Worm (Caenorhabditis elegans) whole organism, L4/young adult: ENCODE data around the gene spop-1.

Source experiments
- dao-5 ChIP-seq: sonication (generic microtip); optimal IDR thresholded peaks from 2 replicates; lab custom pipeline; 2016; ENCODE audit warnings: missing genotype, missing genetic modification characterization, moderate library complexity, missing compliant biosample characterization
- him-1 ChIP-seq: sonication (generic microtip); optimal IDR thresholded peaks from 2 replicates; lab custom pipeline; 2016; ENCODE audit warnings: missing genotype, missing genetic modification reagents, missing genetic modification characterization, missing compliant biosample characterization

DNA sequence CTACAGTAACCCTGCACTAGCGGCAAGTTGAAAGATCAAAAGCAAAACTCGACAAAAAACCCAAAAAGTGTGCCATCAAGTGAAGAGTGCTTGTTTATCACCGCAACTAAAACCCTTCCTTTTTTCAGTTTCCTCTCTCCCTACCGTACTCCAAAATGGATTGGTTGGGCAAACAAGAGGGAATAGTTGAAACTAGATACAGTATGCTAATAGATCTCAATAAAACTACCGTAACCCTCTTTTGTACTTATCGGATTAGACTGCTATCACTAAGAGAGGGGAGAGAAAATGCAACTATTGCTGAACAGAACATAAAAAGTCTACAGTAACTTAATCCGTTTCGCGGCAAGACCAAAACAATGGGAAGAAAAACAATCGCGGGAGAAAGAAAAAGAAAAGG, 2.5 kb downstream of the spop-1 start:
- TF ChIP-seq him-1 (tag; lab: Kevin White, UChicago) = no peak
- TF ChIP-seq dao-5 (tag; lab: Kevin White, UChicago) = no peak
